Fruit fly (Drosophila melanogaster): ENCODE measurements around the gene Glyp.

Glyp gene

dm6 chr2L:2181971-2182643 is 51.5 kb downstream of the Glyp start (continued):
- no peak for TF ChIP-seq CG3032 (tag; optimal IDR thresholded peaks at IDR 0.05)
- TF ChIP-seq Sox15 (GFP tag; optimal IDR thresholded peaks at IDR 0.05): no peak
- no peak for TF ChIP-seq topi (GFP tag; optimal IDR thresholded peaks at IDR 0.05)
- TF ChIP-seq achi (GFP tag; optimal IDR thresholded peaks at IDR 0.05): no peak

DNA sequence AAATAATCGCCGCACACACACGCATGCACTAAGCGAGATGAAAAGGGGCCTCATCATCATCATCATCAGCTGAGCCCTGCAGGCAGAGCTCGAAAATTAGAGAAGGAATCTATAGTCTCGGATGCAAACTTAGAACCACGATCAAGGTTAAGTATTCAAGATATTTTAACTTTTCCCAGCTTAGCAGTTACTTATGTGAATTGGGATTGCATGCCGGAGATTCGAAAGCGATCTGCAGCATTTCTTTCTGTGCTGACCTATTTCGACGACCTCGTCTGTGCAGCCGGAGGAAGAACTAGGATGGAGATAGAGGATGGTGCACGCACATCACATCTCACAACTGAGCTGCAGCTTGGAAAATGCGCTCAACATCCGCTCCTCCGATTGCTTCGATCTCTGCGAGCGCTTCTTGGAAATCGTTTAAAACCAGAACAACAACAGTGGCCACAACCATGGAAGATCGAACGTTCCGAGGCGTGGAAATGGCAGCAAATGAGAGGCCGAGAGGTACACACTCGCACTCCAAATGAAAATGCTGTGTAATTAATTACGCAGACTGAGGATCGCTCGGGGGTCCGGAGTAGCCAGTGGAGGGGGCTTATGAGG is 52.2 kb downstream of the Glyp start:
- no peak for TF ChIP-seq fd85E (GFP tag; optimal IDR thresholded peaks at IDR 0.05)
- peak; percentile 72 for TF ChIP-seq CG10631 (GFP tag; optimal IDR thresholded peaks at IDR 0.05)
- peak; percentile 57 for TF ChIP-seq CG32006 (GFP tag; optimal IDR thresholded peaks at IDR 0.05)
- peak; percentile 86 for TF ChIP-seq Eip78C (GFP tag)
- peak; percentile 66 for TF ChIP-seq OdsH (GFP tag; optimal IDR thresholded peaks at IDR 0.05)
- peak; percentile 66 for TF ChIP-seq CG15336 (GFP tag; IDR thresholded peaks at IDR 0.05)
- TF ChIP-seq dac (GFP tag; optimal IDR thresholded peaks at IDR 0.05): peak; percentile 7
- TF ChIP-seq CG16779 (tag; optimal IDR thresholded peaks at IDR 0.05): peak; percentile 64
- TF ChIP-seq esn (GFP tag; optimal IDR thresholded peaks at IDR 0.05): no peak
- TF ChIP-seq CG6808 (GFP tag; optimal IDR thresholded peaks at IDR 0.05): peak; percentile 81
- no peak for TF ChIP-seq CG9139 (GFP tag; optimal IDR thresholded peaks at IDR 0.05)
- no peak for TF ChIP-seq CG4318 (GFP tag; optimal IDR thresholded peaks at IDR 0.05)
- peak; percentile 42 for TF ChIP-seq CG6792 (GFP tag; optimal IDR thresholded peaks at IDR 0.05)
- TF ChIP-seq Met (GFP tag; optimal IDR thresholded peaks at IDR 0.05): no peak
- no peak for TF ChIP-seq lz (GFP tag; optimal IDR thresholded peaks at IDR 0.05)
- TF ChIP-seq Smox (GFP tag; optimal IDR thresholded peaks at IDR 0.05): no peak
- TF ChIP-seq net (GFP tag; optimal IDR thresholded peaks at IDR 0.05): peak; percentile 37
- peak; percentile 36 for TF ChIP-seq Hr4 (GFP tag; optimal IDR thresholded peaks at IDR 0.05)
- no peak for TF ChIP-seq CG6854 (GFP tag; optimal IDR thresholded peaks at IDR 0.05)
- peak; percentile 0 for TF ChIP-seq CG34406 (GFP tag; optimal IDR thresholded peaks at IDR 0.05)
- TF ChIP-seq dsx (GFP tag; optimal IDR thresholded peaks at IDR 0.05; ENCODE audit: poor library complexity, severe bottlenecking): peak; percentile 76
- no peak for TF ChIP-seq Sox15 (GFP tag; optimal IDR thresholded peaks at IDR 0.05)
- TF ChIP-seq Hr38 (GFP tag; optimal IDR thresholded peaks at IDR 0.05): no peak
- no peak for TF ChIP-seq svp (GFP tag)
- no peak for TF ChIP-seq CG11902 (GFP tag; optimal IDR thresholded peaks at IDR 0.05)
- TF ChIP-seq CG7368 (GFP tag; optimal IDR thresholded peaks at IDR 0.05): peak; percentile 59
- peak; percentile 61 to 86 for TF ChIP-seq ss (GFP tag; optimal IDR thresholded peaks at IDR 0.05)
- peak; percentile 82 for TF ChIP-seq Ets96B (tag; optimal IDR thresholded peaks at IDR 0.05)
- no peak for TF ChIP-seq Sox102F (GFP tag; optimal IDR thresholded peaks at IDR 0.05)
- TF ChIP-seq Eip93F (GFP tag; optimal IDR thresholded peaks at IDR 0.05): no peak
- TF ChIP-seq Gug (GFP tag; IDR thresholded peaks at IDR 0.05): peak; percentile 17; the same call in 1 of the 2 replicates
- TF ChIP-seq salr (GFP tag; optimal IDR thresholded peaks at IDR 0.05): peak; percentile 61 to 76
- peak; percentile 32 for TF ChIP-seq CG8632 (GFP tag; optimal IDR thresholded peaks at IDR 0.05)
- TF ChIP-seq Blimp-1 (GFP tag; optimal IDR thresholded peaks at IDR 0.05): no peak
- peak; percentile 80 for TF ChIP-seq Sox14 (GFP tag; optimal IDR thresholded peaks at IDR 0.05)
- TF ChIP-seq CG11762 (GFP tag; optimal IDR thresholded peaks at IDR 0.05; ENCODE audit: insufficient read depth): peak; percentile 23
- peak; percentile 16 for TF ChIP-seq Lpt (GFP tag; optimal IDR thresholded peaks at IDR 0.05)
- peak; percentile 84 for TF ChIP-seq spab (GFP tag; optimal IDR thresholded peaks at IDR 0.05)
- TF ChIP-seq CG3919 (GFP tag; optimal IDR thresholded peaks at IDR 0.05): peak; percentile 75
- TF ChIP-seq topi (GFP tag; optimal IDR thresholded peaks at IDR 0.05): no peak
- TF ChIP-seq Eip75B (GFP tag; optimal IDR thresholded peaks at IDR 0.05): peak; percentile 75
- TF ChIP-seq CG6276 (GFP tag; optimal IDR thresholded peaks at IDR 0.05): peak; percentile 31
- TF ChIP-seq vri (GFP tag; optimal IDR thresholded peaks at IDR 0.05): no peak
- TF ChIP-seq CG3032 (tag; optimal IDR thresholded peaks at IDR 0.05): peak; percentile 84
- TF ChIP-seq Ets21C (GFP tag; optimal IDR thresholded peaks at IDR 0.05): no peak
- no peak for TF ChIP-seq CG31627 (GFP tag; optimal IDR thresholded peaks at IDR 0.05)
- TF ChIP-seq CG1621 (tag; optimal IDR thresholded peaks at IDR 0.05): peak; percentile 83
